Worm (Caenorhabditis elegans) whole organism, late embryonic: ENCODE results near the gene jmjd-5.

ENCODE experiments used
- K02D7.2 ChIP-seq: sonication (generic microtip); optimal IDR thresholded peaks from 2 replicates; lab custom pipeline; 2017; ENCODE audit warnings: mild to moderate bottlenecking, missing genetic modification characterization, missing compliant biosample characterization
- ama-1 ChIP-seq: fragments of 150-350 bp; optimal IDR thresholded peaks from 2 replicates; lab custom pipeline; 2014
- dve-1 ChIP-seq: sonication (generic microtip); optimal IDR thresholded peaks from 2 replicates; lab custom pipeline; 2017; ENCODE audit warnings: antibody characterized with exemption, mild to moderate bottlenecking, missing genetic modification characterization, missing compliant biosample characterization
- hlh-8 ChIP-seq: sonication (generic microtip); optimal IDR thresholded peaks from 2 replicates; lab custom pipeline; 2016; ENCODE audit warnings: missing genotype, missing genetic modification characterization, missing compliant biosample characterization
- sox-4 ChIP-seq: sonication (generic microtip); optimal IDR thresholded peaks from 2 replicates; lab custom pipeline; 2017; ENCODE audit warnings: mild to moderate bottlenecking, missing genetic modification characterization, inconsistent platforms, missing compliant biosample characterization
- tbx-7 ChIP-seq: sonication (generic microtip); optimal IDR thresholded peaks from 2 replicates; lab custom pipeline; 2016; ENCODE audit warnings: missing genotype, missing genetic modification characterization, missing compliant biosample characterization
- ztf-16 ChIP-seq: sonication (generic microtip); optimal IDR thresholded peaks from 2 replicates; lab custom pipeline; 2017; ENCODE audit warnings: missing genetic modification characterization, missing compliant biosample characterization

ce11 chrV:11133516-11133915 lies 6.2 kb downstream of the jmjd-5 start:
- no peak for TF ChIP-seq sox-4 (tag; lab: Kevin White, UChicago)
- TF ChIP-seq K02D7.2, result no peak
- peak; percentile 15 for TF ChIP-seq hlh-8
- no peak for TF ChIP-seq dve-1 (tag; lab: Kevin White, UChicago)
- no peak for TF ChIP-seq ama-1 (lab: Kevin White, UChicago)
- TF ChIP-seq tbx-7, result no peak
- no peak for TF ChIP-seq ztf-16 (tag; lab: Kevin White, UChicago)
